Worm (Caenorhabditis elegans) whole organism, L2 larva: ENCODE results near the gene ZK6.6.

Source experiments
- blmp-1 ChIP-seq: sonication (generic microtip); optimal IDR thresholded peaks from 2 replicates; lab custom pipeline; 2017; ENCODE audit warnings: missing genetic modification characterization, mild to moderate bottlenecking, missing compliant biosample characterization, antibody characterized with exemption, moderate library complexity; ENCODE audit not compliant: insufficient read depth
- lin-39 ChIP-seq: fragments of 150-350 bp; optimal IDR thresholded peaks from 2 replicates; lab custom pipeline; 2014; ENCODE audit warnings: missing biosample characterization, missing genetic modification reagents, missing genetic modification characterization

- TF ChIP-seq blmp-1 (no peak), lin-39 (tag; lab: Kevin White, UChicago) (no peak)
Observed at ce11 chrV:424140-424539, 35.6 kb downstream of the ZK6.6 start, which contains the start of gene B0554.5.
